Fruit fly (Drosophila melanogaster) whole organism, embryonic: Measurements from ENCODE around the gene CG43064.

Experiments
- B-H1 ChIP-seq: fragments of 200-800 bp; sonication (Bioruptor generic); IDR thresholded peaks from 3 replicates; pipeline ENCODE4 v1.3.6; 2022; ENCODE audit warnings: missing biosample characterization, missing genetic modification characterization
- CG10147 ChIP-seq: fragments of 200-800 bp; sonication (Bioruptor generic); optimal IDR thresholded peaks from 2 replicates; lab custom pipeline; 2019; ENCODE audit warnings: missing biosample characterization, mild to moderate bottlenecking, missing genetic modification characterization, moderate library complexity
- CG11093 ChIP-seq: fragments of 200-800 bp; sonication (Bioruptor generic); IDR thresholded peaks from 3 replicates; pipeline ENCODE4 v1.3.6; 2022; ENCODE audit warnings: missing biosample characterization, missing genetic modification characterization
- CG12769 ChIP-seq: fragments of 200-800 bp; sonication (Bioruptor generic); optimal IDR thresholded peaks from 2 replicates; lab custom pipeline; 2019; ENCODE audit warnings: missing biosample characterization, mild to moderate bottlenecking, missing genetic modification characterization, moderate library complexity
- CG13287 ChIP-seq: fragments of 200-800 bp; sonication (Bioruptor generic); IDR thresholded peaks from 2 replicates; pipeline ENCODE4 v1.3.6; 2022; ENCODE audit warnings: missing biosample characterization, missing genetic modification characterization; ENCODE audit not compliant: partially characterized antibody
- CG13775 ChIP-seq: fragments of 200-800 bp; sonication (Bioruptor generic); optimal IDR thresholded peaks from 3 replicates; lab custom pipeline; 2017; ENCODE audit warnings: missing biosample characterization, mild to moderate bottlenecking, missing genetic modification characterization
- CG16779 ChIP-seq: fragments of 200-800 bp; sonication (Bioruptor generic); IDR thresholded peaks from 2 replicates; pipeline ENCODE4 v1.3.6; 2022; ENCODE audit warnings: missing biosample characterization, missing genetic modification characterization
- CG18262 ChIP-seq: fragments of 200-800 bp; optimal IDR thresholded peaks from 3 replicates; lab custom pipeline; 2019; ENCODE audit warnings: missing biosample characterization, mild to moderate bottlenecking, missing genetic modification characterization, moderate library complexity
- CG18764 ChIP-seq: fragments of 200-800 bp; sonication (Bioruptor generic); optimal IDR thresholded peaks from 3 replicates; lab custom pipeline; 2016; ENCODE audit warnings: missing biosample characterization, missing genetic modification characterization
- CG2678 ChIP-seq: fragments of 200-800 bp; sonication (Bioruptor generic); optimal IDR thresholded peaks from 3 replicates; lab custom pipeline; 2019; ENCODE audit warnings: missing biosample characterization, mild to moderate bottlenecking, missing genetic modification characterization, moderate library complexity
- CG2712 ChIP-seq: fragments of 200-800 bp; optimal IDR thresholded peaks from 3 replicates; lab custom pipeline; 2019; ENCODE audit warnings: missing biosample characterization, mild to moderate bottlenecking, missing genetic modification characterization, moderate library complexity
- CG2889 ChIP-seq: fragments of 200-800 bp; sonication (Bioruptor generic); IDR thresholded peaks from 3 replicates; pipeline ENCODE4 v1.3.6; 2022; ENCODE audit warnings: missing biosample characterization, missing genetic modification characterization
- CG30403 ChIP-seq: fragments of 200-800 bp; sonication (Bioruptor generic); optimal IDR thresholded peaks from 3 replicates; lab custom pipeline; 2016; ENCODE audit warnings: missing biosample characterization, missing genetic modification characterization
- CG34224 ChIP-seq: fragments of 200-800 bp; sonication (Bioruptor generic); IDR thresholded peaks from 3 replicates; pipeline ENCODE4 v1.3.6; 2022; ENCODE audit warnings: missing biosample characterization, missing genetic modification characterization; ENCODE audit not compliant: partially characterized antibody
- CG34376 ChIP-seq: fragments of 200-800 bp; sonication (Bioruptor generic); optimal IDR thresholded peaks from 2 replicates; lab custom pipeline; 2018; ENCODE audit warnings: missing biosample characterization, mild to moderate bottlenecking, missing genetic modification characterization
- CG4328 ChIP-seq: fragments of 200-800 bp; sonication (Bioruptor generic); optimal IDR thresholded peaks from 3 replicates; lab custom pipeline; 2017; ENCODE audit warnings: missing biosample characterization, missing genetic modification reagents, missing genetic modification characterization
- CG7556 ChIP-seq: fragments of 200-800 bp; sonication (Bioruptor generic); optimal IDR thresholded peaks from 2 replicates; lab custom pipeline; 2017; ENCODE audit warnings: missing biosample characterization, mild to moderate bottlenecking, missing genetic modification characterization
- CG8388 ChIP-seq: fragments of 200-800 bp; sonication (Bioruptor generic); optimal IDR thresholded peaks from 2 replicates; lab custom pipeline; 2019; ENCODE audit warnings: missing biosample characterization, mild to moderate bottlenecking, missing genetic modification characterization, moderate library complexity
- D19B ChIP-seq: fragments of 200-800 bp; sonication (Bioruptor generic); optimal IDR thresholded peaks from 2 replicates; lab custom pipeline; 2017; ENCODE audit warnings: missing biosample characterization, mild to moderate bottlenecking, missing genetic modification characterization
- Doc2 ChIP-seq: fragments of 200-800 bp; sonication (Bioruptor generic); IDR thresholded peaks from 2 replicates; pipeline ENCODE4 v1.3.6; 2022; ENCODE audit warnings: missing biosample characterization, missing genetic modification characterization
- Eip74EF ChIP-seq, 2 experiments: fragments of 200-800 bp in 1 of 2; fragments of >200 bp in 1 of 2; sonication (Bioruptor generic) in 1 of 2; optimal IDR thresholded peaks; 2 replicates each; lab custom pipeline; 2017 to 2019; ENCODE audit warnings: missing biosample characterization in 2 of 2, missing genetic modification characterization in 2 of 2, mild to moderate bottlenecking in 1 of 2, moderate library complexity in 1 of 2
- HLHmδ ChIP-seq: fragments of 200-800 bp; sonication (Bioruptor generic); optimal IDR thresholded peaks from 2 replicates; lab custom pipeline; 2018; ENCODE audit warnings: missing biosample characterization, mild to moderate bottlenecking, missing genetic modification characterization, moderate library complexity
- HmgZ ChIP-seq: fragments of 200-800 bp; sonication (Bioruptor generic); optimal IDR thresholded peaks from 2 replicates; lab custom pipeline; 2018; ENCODE audit warnings: missing biosample characterization, mild to moderate bottlenecking, missing genetic modification characterization
- Mad ChIP-seq: fragments of 200-800 bp; sonication (Bioruptor generic); optimal IDR thresholded peaks from 2 replicates; lab custom pipeline; 2016; ENCODE audit warnings: missing biosample characterization, missing genetic modification characterization
- Spps ChIP-seq: fragments of 200-800 bp; sonication (Bioruptor generic); optimal IDR thresholded peaks from 2 replicates; lab custom pipeline; 2018; ENCODE audit warnings: missing biosample characterization, mild to moderate bottlenecking, missing genetic modification characterization
- ab ChIP-seq: fragments of 200-800 bp; sonication (Bioruptor generic); optimal IDR thresholded peaks from 2 replicates; lab custom pipeline; 2016; ENCODE audit warnings: missing biosample characterization, missing genetic modification characterization
- amos ChIP-seq: fragments of 200-800 bp; sonication (Bioruptor generic); IDR thresholded peaks from 2 replicates; pipeline ENCODE4 v1.3.6; 2022; ENCODE audit warnings: missing biosample characterization, missing genetic modification characterization; ENCODE audit not compliant: partially characterized antibody
- cato ChIP-seq: fragments of 200-800 bp; sonication (Bioruptor generic); optimal IDR thresholded peaks from 2 replicates; lab custom pipeline; 2016; ENCODE audit warnings: missing biosample characterization, missing genetic modification characterization, borderline replicate concordance
- corto ChIP-seq: fragments of 200-800 bp; sonication (Bioruptor generic); optimal IDR thresholded peaks from 2 replicates; lab custom pipeline; 2016; ENCODE audit warnings: missing biosample characterization, mild to moderate bottlenecking, missing genetic modification characterization, moderate library complexity
- esg ChIP-seq: fragments of 200-800 bp; sonication (Bioruptor generic); conservative IDR thresholded peaks from 2 replicates; pipeline ENCODE4 v1.3.6; 2022; ENCODE audit warnings: missing biosample characterization, missing genetic modification characterization
- gsb-n ChIP-seq: fragments of 200-800 bp; sonication (Bioruptor generic); optimal IDR thresholded peaks from 3 replicates; lab custom pipeline; 2018; ENCODE audit warnings: missing biosample characterization, mild to moderate bottlenecking, missing genetic modification characterization
- hb ChIP-seq: fragments of 200-800 bp; sonication (Bioruptor generic); IDR thresholded peaks from 3 replicates; pipeline ENCODE4 v1.3.6; 2022; ENCODE audit warnings: missing biosample characterization, missing genetic modification characterization; ENCODE audit not compliant: partially characterized antibody
- her ChIP-seq: fragments of 200-800 bp; sonication (Bioruptor generic); optimal IDR thresholded peaks from 2 replicates; lab custom pipeline; 2016; ENCODE audit warnings: missing biosample characterization, missing genetic modification characterization
- ken ChIP-seq: fragments of 200-800 bp; sonication (Bioruptor generic); IDR thresholded peaks from 3 replicates; pipeline ENCODE4 v1.3.6; 2022; ENCODE audit warnings: missing biosample characterization, missing genetic modification characterization
- lmd ChIP-seq: fragments of 200-800 bp; sonication (Bioruptor generic); IDR thresholded peaks from 2 replicates; pipeline ENCODE4 v1.3.6; 2022; ENCODE audit warnings: missing biosample characterization, missing genetic modification characterization
- lola ChIP-seq, 3 experiments: fragments of >200 bp in 2 of 3; fragments of 200-800 bp in 1 of 3; sonication (Bioruptor generic) in 1 of 3; optimal IDR thresholded peaks; 2 replicates each; lab custom pipeline; 2017 to 2019; ENCODE audit warnings: missing biosample characterization in 3 of 3, missing genetic modification characterization in 3 of 3, mild to moderate bottlenecking in 1 of 3, moderate library complexity in 1 of 3
- mld ChIP-seq: fragments of 200-800 bp; sonication (Bioruptor generic); IDR thresholded peaks from 3 replicates; pipeline ENCODE4 v1.3.6; 2022; ENCODE audit warnings: missing biosample characterization, missing genetic modification characterization; ENCODE audit not compliant: partially characterized antibody
- pfk ChIP-seq: fragments of 200-800 bp; sonication (Bioruptor generic); optimal IDR thresholded peaks from 2 replicates; lab custom pipeline; 2018; ENCODE audit warnings: missing biosample characterization, mild to moderate bottlenecking, missing genetic modification characterization, moderate library complexity
- phol ChIP-seq: fragments of 200-800 bp; sonication (Bioruptor generic); optimal IDR thresholded peaks from 3 replicates; lab custom pipeline; 2018; ENCODE audit warnings: missing biosample characterization, mild to moderate bottlenecking, missing genetic modification characterization, moderate library complexity
- prd ChIP-seq, 3 experiments: fragments of >200 bp in 2 of 3; fragments of 200-800 bp in 1 of 3; sonication (Bioruptor generic) in 1 of 3; optimal IDR thresholded peaks in 2 of 3; IDR thresholded peaks in 1 of 3; 2 replicates in 2 of 3; 3 replicates in 1 of 3; pipeline versions ENCODE4 v1.3.6 to Lab custom; 2017 to 2022; ENCODE audit warnings: missing biosample characterization in 1 of 3, missing genetic modification characterization in 1 of 3
- pros ChIP-seq: fragments of 200-800 bp; sonication (Bioruptor generic); optimal IDR thresholded peaks from 3 replicates; lab custom pipeline; 2019; ENCODE audit warnings: missing biosample characterization, mild to moderate bottlenecking, missing genetic modification characterization, moderate library complexity
- salm ChIP-seq: fragments of 200-800 bp; sonication (Bioruptor generic); optimal IDR thresholded peaks from 2 replicates; lab custom pipeline; 2018; ENCODE audit warnings: missing biosample characterization, mild to moderate bottlenecking, missing genetic modification characterization
- sc ChIP-seq, 3 experiments: fragments of >200 bp in 2 of 3; fragments of 200-800 bp in 1 of 3; sonication (Bioruptor generic) in 1 of 3; optimal IDR thresholded peaks; 2 replicates in 2 of 3; 3 replicates in 1 of 3; lab custom pipeline; 2017; ENCODE audit warnings: mild to moderate bottlenecking in 1 of 3, missing biosample characterization in 1 of 3, missing genetic modification characterization in 1 of 3, missing genetic modification reagents in 1 of 3
- ssp ChIP-seq: fragments of 200-800 bp; sonication (Bioruptor generic); IDR thresholded peaks from 2 replicates; pipeline ENCODE4 v1.3.6; 2022; ENCODE audit warnings: missing biosample characterization, missing genetic modification characterization
- unpg ChIP-seq: fragments of 200-800 bp; sonication (Bioruptor generic); optimal IDR thresholded peaks from 3 replicates; lab custom pipeline; 2018; ENCODE audit warnings: missing biosample characterization, mild to moderate bottlenecking, missing genetic modification characterization, moderate library complexity

The CG43064 gene

DNA sequence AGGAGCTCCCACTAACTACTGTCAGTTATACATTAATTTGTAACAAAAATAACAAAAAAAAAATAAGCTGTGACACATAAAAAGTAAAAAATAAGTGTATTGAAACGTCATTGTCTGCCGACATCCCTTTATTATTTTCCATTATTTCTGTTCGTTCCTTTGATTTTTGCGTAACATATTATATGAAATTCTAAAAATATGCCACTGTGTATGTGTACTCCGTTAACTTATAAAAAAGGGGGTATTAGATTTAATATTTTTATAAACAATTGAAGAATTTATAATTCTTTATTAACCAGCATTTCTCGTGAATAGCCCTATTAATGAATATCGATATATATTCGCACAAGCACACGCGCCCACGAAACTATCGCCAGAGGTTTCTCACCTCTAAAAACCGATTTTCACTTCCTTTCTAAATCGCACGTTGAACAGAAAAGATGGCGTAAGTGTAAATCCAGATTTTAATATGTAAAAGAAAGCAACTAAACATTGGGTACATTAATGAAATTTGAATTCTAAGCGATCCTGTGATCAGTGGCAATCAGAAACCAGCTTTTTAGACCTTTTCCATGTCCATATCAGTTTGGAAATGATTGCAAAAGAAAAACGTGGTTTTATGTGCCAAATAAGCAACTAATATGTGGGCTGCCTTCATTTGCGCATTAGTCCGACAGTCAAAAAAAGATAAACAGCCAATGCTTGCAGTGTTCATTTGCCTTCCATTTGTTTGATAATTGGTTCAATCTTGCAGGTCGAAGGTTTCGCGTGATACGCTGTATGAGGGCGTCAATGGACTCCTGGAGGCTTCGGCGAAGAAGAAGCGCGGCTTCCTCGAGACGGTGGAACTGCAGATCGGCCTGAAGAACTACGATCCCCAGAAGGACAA is 13.8 kb downstream of the CG43064 start, which contains the start of gene RpL10Ab (continued):
- peak; percentile 50 for TF ChIP-seq CG8388 (GFP tag; lab: Kevin White, UChicago)
- peak; percentile 67 for TF ChIP-seq CG34376 (GFP tag; lab: Kevin White, UChicago)
- TF ChIP-seq CG4328 (GFP tag; lab: Kevin White, UChicago), result peak; percentile 63
- TF ChIP-seq CG34224 (GFP tag; lab: Robert Waterston, UW), result peak; percentile 53
- TF ChIP-seq lmd, result peak; percentile 71
- TF ChIP-seq salm (tag; lab: Kevin White, UChicago), result peak; percentile 17
- TF ChIP-seq unpg (GFP tag; lab: Kevin White, UChicago), result peak; percentile 53
- TF ChIP-seq CG13287 (GFP tag; lab: Robert Waterston, UW), result peak; percentile 70
- TF ChIP-seq pfk (GFP tag; lab: Kevin White, UChicago), result peak; percentile 65
- peak; percentile 48; the same call in 1 of the 3 replicates for TF ChIP-seq CG11093 (GFP tag; lab: Robert Waterston, UW)
- peak; percentile 49 for TF ChIP-seq D19B
- peak; percentile 56 for TF ChIP-seq gsb-n
- TF ChIP-seq ssp (GFP tag; lab: Robert Waterston, UW), result peak; percentile 73
- no peak for TF ChIP-seq pros (GFP tag; lab: Kevin White, UChicago)
- TF ChIP-seq CG16779 (GFP tag; lab: Robert Waterston, UW), result no peak
- TF ChIP-seq B-H1 (GFP tag; lab: Robert Waterston, UW), result peak; percentile 9; the same call in 1 of the 3 replicates
- TF ChIP-seq Eip74EF (GFP tag; optimal IDR thresholded peaks at IDR 0.05; lab: Kevin White, UChicago), result no peak
- peak; percentile 72 for TF ChIP-seq CG18262 (tag; lab: Kevin White, UChicago)
- peak; percentile 49; the same call in 1 of the 3 replicates for TF ChIP-seq ken (GFP tag; lab: Robert Waterston, UW)
- TF ChIP-seq CG13775 (GFP tag; lab: Kevin White, UChicago), result peak; percentile 79
- TF ChIP-seq corto (GFP tag; lab: Kevin White, UChicago), result peak; percentile 38
- peak; percentile 7 for TF ChIP-seq Mad
- peak; percentile 32 for TF ChIP-seq CG18764 (GFP tag; lab: Kevin White, UChicago)
- no peak for TF ChIP-seq Spps
- TF ChIP-seq hb (GFP tag; lab: Robert Waterston, UW), result peak; percentile 80
- peak; percentile 88 for TF ChIP-seq phol (tag; lab: Kevin White, UChicago)
- no peak for TF ChIP-seq prd (optimal IDR thresholded peaks at IDR 0.05; lab: Kevin White, UChicago)
- peak; percentile 78; the same call in 2 of the 3 replicates for TF ChIP-seq prd (GFP tag; IDR thresholded peaks at IDR 0.05; lab: Robert Waterston, UW)
- TF ChIP-seq HLHmδ, result peak; percentile 64
- peak; percentile 54 for TF ChIP-seq her (GFP tag; lab: Kevin White, UChicago)
- no peak for TF ChIP-seq CG12769 (tag; lab: Kevin White, UChicago)
- peak; percentile 94 for TF ChIP-seq amos (GFP tag; lab: Robert Waterston, UW)
- TF ChIP-seq esg (GFP tag; lab: Robert Waterston, UW), result peak; percentile 62
- no peak for TF ChIP-seq HmgZ
- TF ChIP-seq CG2678, result peak; percentile 50
- TF ChIP-seq sc (optimal IDR thresholded peaks at IDR 0.05; lab: Kevin White, UChicago), result no peak
- no peak for TF ChIP-seq sc (GFP tag; optimal IDR thresholded peaks at IDR 0.05; lab: Kevin White, UChicago)
- no peak for TF ChIP-seq Doc2 (GFP tag; lab: Robert Waterston, UW)
- peak; percentile 77 for TF ChIP-seq CG10147 (GFP tag; lab: Kevin White, UChicago)
- peak; percentile 86; the same call in 2 of the 3 replicates for TF ChIP-seq mld
- TF ChIP-seq CG7556 (GFP tag; lab: Kevin White, UChicago), result peak; percentile 63
- peak; percentile 83 for TF ChIP-seq CG30403
- TF ChIP-seq ab, result no peak
- TF ChIP-seq CG2712 (tag; lab: Kevin White, UChicago), result peak; percentile 67
- peak; percentile 4; the same call in 1 of the 3 replicates for TF ChIP-seq CG2889 (GFP tag; lab: Robert Waterston, UW)
- peak; percentile 15 for TF ChIP-seq cato (GFP tag; lab: Kevin White, UChicago)
- peak in 1 of 3 experiments; percentile 70 for TF ChIP-seq lola (GFP tag; optimal IDR thresholded peaks at IDR 0.05; lab: Kevin White, UChicago)
